Worm (Caenorhabditis elegans) whole organism, L4 larva: Measurements from ENCODE around the gene parg-1.
A peak's percentile ranks its signal among the peaks of the same experiment; 100 is the strongest.

Experiments
- F10B5.3 ChIP-seq: sonication (generic microtip); optimal IDR thresholded peaks from 2 replicates; lab custom pipeline; 2016; ENCODE audit warnings: mild to moderate bottlenecking, missing genetic modification characterization, missing compliant biosample characterization
- F26F4.8 ChIP-seq: fragments of 200-800 bp; sonication (Bioruptor generic); conservative IDR thresholded peaks from 2 replicates; pipeline ENCODE4 v1.3.6; 2022; ENCODE audit warnings: missing genetic modification characterization, missing compliant biosample characterization
- F37D6.2 ChIP-seq: sonication (generic microtip); optimal IDR thresholded peaks from 2 replicates; lab custom pipeline; 2016; ENCODE audit warnings: mild to moderate bottlenecking, missing genetic modification characterization, missing compliant biosample characterization
- F49E8.2 ChIP-seq: sonication (generic microtip); optimal IDR thresholded peaks from 2 replicates; lab custom pipeline; 2016; ENCODE audit warnings: missing compliant biosample characterization, mild to moderate bottlenecking, missing genetic modification characterization, borderline replicate concordance
- R02D3.7 ChIP-seq: fragments of 150-350 bp; sonication (generic microtip); optimal IDR thresholded peaks from 3 replicates; lab custom pipeline; 2014; ENCODE audit warnings: missing biosample characterization, missing genetic modification characterization
- T20F7.1 ChIP-seq: fragments of 200-800 bp; sonication (Bioruptor generic); optimal IDR thresholded peaks from 2 replicates; lab custom pipeline; 2018; ENCODE audit warnings: mild to moderate bottlenecking, missing genetic modification characterization, missing compliant biosample characterization
- Y5F2A.4 ChIP-seq: fragments of 200-800 bp; sonication (Bioruptor generic); optimal IDR thresholded peaks from 2 replicates; lab custom pipeline; 2018; ENCODE audit warnings: mild to moderate bottlenecking, missing genetic modification characterization, missing compliant biosample characterization
- ZK546.5 ChIP-seq, 2 experiments: sonication (generic microtip); optimal IDR thresholded peaks; 2 replicates each; lab custom pipeline; 2017; ENCODE audit warnings: missing biosample characterization in 2 of 2, missing genetic modification characterization in 2 of 2
- aha-1 ChIP-seq: fragments of 150-350 bp; peaks from one replicate; lab custom pipeline; 2014; ENCODE audit warnings: missing biosample characterization, missing genetic modification characterization
- aly-2 ChIP-seq: sonication (generic microtip); optimal IDR thresholded peaks from 2 replicates; lab custom pipeline; 2018; ENCODE audit warnings: missing biosample characterization, missing genetic modification characterization
- ceh-20 ChIP-seq: fragments of 200-800 bp; sonication (Bioruptor generic); IDR thresholded peaks from 2 replicates; pipeline ENCODE4 v1.3.6; 2022; ENCODE audit warnings: missing genetic modification reagents, missing genetic modification characterization, missing compliant biosample characterization
- ceh-82 ChIP-seq: sonication (generic microtip); optimal IDR thresholded peaks from 2 replicates; lab custom pipeline; 2017; ENCODE audit warnings: missing biosample characterization, missing genetic modification characterization
- daf-16 ChIP-seq, 3 experiments: sonication (generic microtip); optimal IDR thresholded peaks; 2 replicates each; lab custom pipeline; 2016 to 2017; ENCODE audit warnings: missing genetic modification characterization in 3 of 3, missing genetic modification reagents in 3 of 3, mild to moderate bottlenecking in 2 of 3, missing compliant biosample characterization in 2 of 3, missing biosample characterization in 1 of 3, moderate library complexity in 1 of 3
- dmd-6 ChIP-seq: fragments of 200-800 bp; sonication (Bioruptor generic); IDR thresholded peaks from 2 replicates; pipeline ENCODE4 v1.3.6; 2022; ENCODE audit warnings: missing genetic modification reagents, missing genetic modification characterization, missing compliant biosample characterization
- dmd-9 ChIP-seq: fragments of 200-800 bp; sonication (Bioruptor generic); IDR thresholded peaks from 2 replicates; pipeline ENCODE4 v1.3.6; 2022; ENCODE audit warnings: missing genetic modification reagents, missing genetic modification characterization, missing compliant biosample characterization
- dve-1 ChIP-seq: sonication (generic microtip); optimal IDR thresholded peaks from 2 replicates; lab custom pipeline; 2017; ENCODE audit warnings: antibody characterized with exemption, mild to moderate bottlenecking, missing genetic modification characterization, missing compliant biosample characterization; ENCODE audit not compliant: insufficient read depth
- egl-43 ChIP-seq: fragments of 200-800 bp; sonication (Bioruptor generic); IDR thresholded peaks from 2 replicates; pipeline ENCODE4 v1.3.6; 2022; ENCODE audit warnings: missing genetic modification reagents, missing genetic modification characterization, missing compliant biosample characterization
- gei-8 ChIP-seq: fragments of 200-800 bp; sonication (Bioruptor generic); optimal IDR thresholded peaks from 2 replicates; lab custom pipeline; 2018; ENCODE audit warnings: mild to moderate bottlenecking, missing genetic modification characterization, missing compliant biosample characterization
- hif-1 ChIP-seq, 2 experiments: sonication (generic microtip); optimal IDR thresholded peaks; 2 replicates each; lab custom pipeline; 2016 to 2017; ENCODE audit warnings: missing compliant biosample characterization in 2 of 2, missing genetic modification characterization in 2 of 2, missing genetic modification reagents in 2 of 2, missing genotype in 2 of 2, mild to moderate bottlenecking in 1 of 2
- hlh-11 ChIP-seq: fragments of 200-800 bp; sonication (Bioruptor generic); optimal IDR thresholded peaks from 2 replicates; lab custom pipeline; 2018; ENCODE audit warnings: mild to moderate bottlenecking, missing genetic modification characterization, missing compliant biosample characterization
- hlh-30 ChIP-seq: sonication (generic microtip); optimal IDR thresholded peaks from 2 replicates; lab custom pipeline; 2017; ENCODE audit warnings: antibody characterized with exemption, mild to moderate bottlenecking, missing genetic modification characterization, missing compliant biosample characterization; ENCODE audit not compliant: insufficient read depth
- hmg-1.1 ChIP-seq: fragments of 200-800 bp; sonication (Bioruptor generic); IDR thresholded peaks from 2 replicates; pipeline ENCODE4 v1.3.6; 2022; ENCODE audit warnings: missing genetic modification reagents, missing genetic modification characterization, missing compliant biosample characterization
- lin-38 ChIP-seq: fragments of 200-800 bp; sonication (Bioruptor generic); IDR thresholded peaks from 2 replicates; pipeline ENCODE4 v1.3.6; 2022; ENCODE audit warnings: missing genetic modification reagents, missing genetic modification characterization, missing compliant biosample characterization
- lsy-2 ChIP-seq, 2 experiments: fragments of 150-350 bp in 1 of 2; sonication (generic microtip) in 1 of 2; optimal IDR thresholded peaks; 2 replicates each; lab custom pipeline; 2014 to 2017; ENCODE audit warnings: missing biosample characterization in 2 of 2, missing genetic modification characterization in 2 of 2
- madf-9 ChIP-seq: fragments of 200-800 bp; sonication (Bioruptor generic); conservative IDR thresholded peaks from 2 replicates; pipeline ENCODE4 v1.3.6; 2022; ENCODE audit warnings: missing genetic modification reagents, missing genetic modification characterization, missing compliant biosample characterization
- nhr-102 ChIP-seq: sonication (generic microtip); optimal IDR thresholded peaks from 2 replicates; lab custom pipeline; 2016; ENCODE audit warnings: mild to moderate bottlenecking, missing genetic modification characterization, moderate library complexity, missing compliant biosample characterization
- nhr-28 ChIP-seq: fragments of 150-350 bp; optimal IDR thresholded peaks from 2 replicates; lab custom pipeline; 2014; ENCODE audit warnings: missing biosample characterization, missing genetic modification characterization
- nhr-77 ChIP-seq: fragments of 150-350 bp; optimal IDR thresholded peaks from 2 replicates; lab custom pipeline; 2014; ENCODE audit warnings: missing biosample characterization, missing genetic modification characterization
- php-3 ChIP-seq: fragments of 200-800 bp; sonication (Bioruptor generic); IDR thresholded peaks from 2 replicates; pipeline ENCODE4 v1.3.6; 2022; ENCODE audit warnings: missing genetic modification reagents, missing genetic modification characterization, missing compliant biosample characterization
- pqm-1 ChIP-seq: sonication (generic microtip); optimal IDR thresholded peaks from 2 replicates; lab custom pipeline; 2017; ENCODE audit warnings: missing biosample characterization, missing genetic modification characterization
- saeg-2 ChIP-seq: fragments of 200-800 bp; sonication (Bioruptor generic); IDR thresholded peaks from 2 replicates; pipeline ENCODE4 v1.3.6; 2022; ENCODE audit warnings: missing genetic modification reagents, missing genetic modification characterization, missing compliant biosample characterization
- sdz-12 ChIP-seq: fragments of 200-800 bp; sonication (Bioruptor generic); optimal IDR thresholded peaks from 2 replicates; lab custom pipeline; 2018; ENCODE audit warnings: mild to moderate bottlenecking, missing genetic modification characterization, missing compliant biosample characterization
- set-16 ChIP-seq: fragments of 200-800 bp; sonication (Bioruptor generic); IDR thresholded peaks from 2 replicates; pipeline ENCODE4 v1.3.6; 2022; ENCODE audit warnings: missing genetic modification reagents, missing genetic modification characterization, missing compliant biosample characterization
- skn-1 ChIP-seq: fragments of 150-350 bp; optimal IDR thresholded peaks from 2 replicates; lab custom pipeline; 2014; ENCODE audit warnings: missing biosample characterization, missing genetic modification characterization
- snpc-4 ChIP-seq: fragments of 150-350 bp; optimal IDR thresholded peaks from 2 replicates; lab custom pipeline; 2014; ENCODE audit warnings: missing biosample characterization, missing genetic modification characterization
- spr-3 ChIP-seq: fragments of 200-800 bp; sonication (Bioruptor generic); optimal IDR thresholded peaks from 2 replicates; lab custom pipeline; 2018; ENCODE audit warnings: mild to moderate bottlenecking, missing genetic modification characterization, missing compliant biosample characterization
- tra-1 ChIP-seq: fragments of 200-800 bp; sonication (Bioruptor generic); IDR thresholded peaks from 2 replicates; pipeline ENCODE4 v1.3.6; 2022; ENCODE audit warnings: missing genetic modification reagents, missing genetic modification characterization, missing compliant biosample characterization
- unc-39 ChIP-seq: sonication (generic microtip); optimal IDR thresholded peaks from 2 replicates; lab custom pipeline; 2017; ENCODE audit warnings: missing biosample characterization, missing genetic modification characterization

Gene parg-1

ce11 chrIV:8722801-8723200 lies 23.3 kb upstream of the parg-1 start:
- TF ChIP-seq saeg-2 (GFP tag; lab: Robert Waterston, UW) (no peak), F37D6.2 (tag; lab: Kevin White, UChicago) (no peak)

- TF ChIP-seq dmd-9 (GFP tag; lab: Robert Waterston, UW): no peak
Measured at ce11 chrIV:8723720-8724119, 22.3 kb upstream of the parg-1 start, which contains the start of gene F21D5.9. TSS of gene F21D5.9 (plus strand) at chrIV:8724020.

- TF ChIP-seq ZK546.5 (tag; optimal IDR thresholded peaks at IDR 0.05; lab: Kevin White, UChicago) (no peak), lin-38 (GFP tag; lab: Robert Waterston, UW) (no peak), F26F4.8 (GFP tag; lab: Robert Waterston, UW) (no peak), nhr-77 (tag; lab: Kevin White, UChicago) (no peak), dmd-9 (GFP tag; lab: Robert Waterston, UW) (no peak), aly-2 (tag; lab: Kevin White, UChicago) (no peak), F37D6.2 (tag; lab: Kevin White, UChicago) (no peak), ceh-82 (no peak), egl-43 (GFP tag; lab: Robert Waterston, UW) (no peak), set-16 (no peak), madf-9 (GFP tag; lab: Robert Waterston, UW) (no peak), unc-39 (tag; lab: Kevin White, UChicago) (no peak), gei-8 (GFP tag; lab: Kevin White, UChicago) (no peak), lsy-2 (tag; optimal IDR thresholded peaks at IDR 0.05; lab: Kevin White, UChicago) (no peak), aha-1 (tag; lab: Kevin White, UChicago) (no peak), hmg-1.1 (GFP tag; lab: Robert Waterston, UW) (no peak), sdz-12 (GFP tag; lab: Kevin White, UChicago) (no peak)
Measured at ce11 chrIV:8724907-8725306, 21.1 kb upstream of the parg-1 start.

ce11 chrIV:8725345-8725744 lies 20.7 kb upstream of the parg-1 start, which contains the start of gene pgm-3:
TSS of gene pgm-3 (plus strand) at chrIV:8725722.
- TF ChIP-seq hlh-11 (tag; lab: Kevin White, UChicago) (peak; percentile 22), R02D3.7 (tag; lab: Kevin White, UChicago) (peak; percentile 15), nhr-28 (tag; lab: Kevin White, UChicago) (peak; percentile 64), tra-1 (GFP tag; lab: Robert Waterston, UW) (no peak), daf-16 (GFP tag; optimal IDR thresholded peaks at IDR 0.05; lab: Kevin White, UChicago) (no peak), daf-16 (tag; optimal IDR thresholded peaks at IDR 0.05; lab: Kevin White, UChicago) (peak; percentile 77), skn-1 (tag; lab: Kevin White, UChicago) (no peak), T20F7.1 (GFP tag; lab: Kevin White, UChicago) (peak; percentile 84), pqm-1 (peak; percentile 63)
- TF ChIP-seq, all 104 proteins: peak for 6

- TF ChIP-seq F49E8.2 (tag; lab: Kevin White, UChicago): peak; percentile 15
- no peak for TF ChIP-seq lsy-2 (tag; optimal IDR thresholded peaks at IDR 0.05; lab: Kevin White, UChicago)
- TF ChIP-seq spr-3 (GFP tag; lab: Kevin White, UChicago): no peak
- TF ChIP-seq snpc-4 (tag; lab: Kevin White, UChicago): no peak
- TF ChIP-seq, all 104 proteins: peak for 1
Measured at ce11 chrIV:8728122-8728521, 17.9 kb upstream of the parg-1 start, which contains the start of gene otub-3. TSS of gene otub-3 (plus strand) at chrIV:8728177.

- TF ChIP-seq php-3 (GFP tag; lab: Robert Waterston, UW): peak; percentile 22; the same call in 1 of the 2 replicates
- TF ChIP-seq F10B5.3 (tag; lab: Kevin White, UChicago): no peak
- TF ChIP-seq tra-1 (GFP tag; lab: Robert Waterston, UW): peak; percentile 53; the same call in 1 of the 2 replicates
- TF ChIP-seq dmd-6: peak; percentile 83
- TF ChIP-seq dve-1: peak; percentile 53
- TF ChIP-seq nhr-28 (tag; lab: Kevin White, UChicago): peak; percentile 40
- TF ChIP-seq nhr-102 (tag; lab: Kevin White, UChicago): peak; percentile 6
- TF ChIP-seq ceh-20 (GFP tag; lab: Robert Waterston, UW): no peak
- no peak for TF ChIP-seq saeg-2 (GFP tag; lab: Robert Waterston, UW)
- TF ChIP-seq daf-16 (GFP tag; optimal IDR thresholded peaks at IDR 0.05; lab: Kevin White, UChicago): no peak
- TF ChIP-seq daf-16 (tag; optimal IDR thresholded peaks at IDR 0.05; lab: Kevin White, UChicago): peak; percentile 63
- no peak for TF ChIP-seq egl-43 (GFP tag; lab: Robert Waterston, UW)
- peak in 1 of 2 experiments; percentile 21 for TF ChIP-seq hif-1 (tag; optimal IDR thresholded peaks at IDR 0.05; lab: Kevin White, UChicago)
- no peak for TF ChIP-seq Y5F2A.4 (GFP tag; lab: Kevin White, UChicago)
- TF ChIP-seq aha-1 (tag; lab: Kevin White, UChicago): peak; percentile 33
- TF ChIP-seq hlh-30 (tag; lab: Kevin White, UChicago): peak; percentile 20
- TF ChIP-seq skn-1 (tag; lab: Kevin White, UChicago): no peak
- peak; percentile 71 for TF ChIP-seq pqm-1
- TF ChIP-seq hlh-11 (tag; lab: Kevin White, UChicago): peak; percentile 60
Measured at ce11 chrIV:8729636-8730035, 16.4 kb upstream of the parg-1 start.
